Worm (Caenorhabditis elegans): ENCODE results near the gene ceh-22.

ceh-22 gene

DNA sequence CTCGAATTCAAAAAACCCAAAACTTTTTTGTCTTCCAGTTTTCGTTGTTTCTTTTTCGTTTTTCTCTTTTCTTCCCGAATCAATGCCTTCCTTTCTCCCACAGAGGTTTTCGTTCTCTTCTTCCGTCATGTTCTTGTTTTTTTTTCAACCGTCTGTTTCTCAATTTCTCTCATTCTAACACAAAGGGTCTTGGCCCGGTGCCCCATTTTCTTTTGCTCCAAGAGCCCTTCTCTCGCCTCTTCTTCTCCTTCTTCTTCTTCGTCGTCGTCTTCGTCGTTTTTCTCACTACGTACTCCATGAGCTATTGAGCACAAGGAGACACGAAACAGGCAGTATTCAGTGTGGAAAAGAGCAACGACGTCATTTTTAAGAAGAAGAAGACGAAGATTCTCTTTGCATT, 5.7 kb downstream of the ceh-22 start:
- peak; percentile 46 for TF ChIP-seq fkh-10 (GFP tag; optimal IDR thresholded peaks at IDR 0.05)
- TF ChIP-seq sdz-12 (GFP tag; optimal IDR thresholded peaks at IDR 0.05) = no peak
- TF ChIP-seq tra-1 (GFP tag; IDR thresholded peaks at IDR 0.05) = no peak
- peak; percentile 67 for TF ChIP-seq hmg-1.1 (GFP tag; IDR thresholded peaks at IDR 0.05)
- TF ChIP-seq rbr-2 (tag; optimal IDR thresholded peaks at IDR 0.05) = peak; percentile 46
- no peak for TF ChIP-seq zfp-2 (tag; optimal IDR thresholded peaks at IDR 0.05)
- TF ChIP-seq mes-2 (tag; optimal IDR thresholded peaks at IDR 0.05; ENCODE audit: poor library complexity, severe bottlenecking) = no peak
- peak in 1 of 2 experiments; percentile 21 for TF ChIP-seq lsy-2 (tag; optimal IDR thresholded peaks at IDR 0.05)
- TF ChIP-seq unc-130 (GFP tag; optimal IDR thresholded peaks at IDR 0.05) = no peak
- TF ChIP-seq R02D3.7 (tag; optimal IDR thresholded peaks at IDR 0.05) = no peak
- TF ChIP-seq daf-16 (GFP tag; optimal IDR thresholded peaks at IDR 0.05) = no peak
- no peak for TF ChIP-seq daf-16 (tag; optimal IDR thresholded peaks at IDR 0.05)
- peak; percentile 12 for TF ChIP-seq hlh-30 (tag; optimal IDR thresholded peaks at IDR 0.05; ENCODE audit: insufficient read depth)
- TF ChIP-seq Y5F2A.4 (GFP tag; optimal IDR thresholded peaks at IDR 0.05) = no peak
- TF ChIP-seq lin-38 (GFP tag; IDR thresholded peaks at IDR 0.05) = no peak
- no peak for TF ChIP-seq Y75B8A.6 (GFP tag; IDR thresholded peaks at IDR 0.05)
- no peak for TF ChIP-seq nhr-41 (GFP tag; IDR thresholded peaks at IDR 0.05)
- no peak for TF ChIP-seq pha-4 (GFP tag; IDR thresholded peaks at IDR 0.05)
- no peak for TF ChIP-seq pha-4 (tag; optimal IDR thresholded peaks at IDR 0.05)
- TF ChIP-seq fos-1 (tag; optimal IDR thresholded peaks at IDR 0.05) = no peak
- no peak for TF ChIP-seq snpc-4 (tag; optimal IDR thresholded peaks at IDR 0.05)
- TF ChIP-seq aha-1 (tag) = no peak
- TF ChIP-seq nhr-11 (tag; optimal IDR thresholded peaks at IDR 0.05) = peak; percentile 18
- TF ChIP-seq zip-2 (tag; optimal IDR thresholded peaks at IDR 0.05) = no peak
- no peak for TF ChIP-seq hlh-11 (tag; optimal IDR thresholded peaks at IDR 0.05)
- no peak for TF ChIP-seq gei-8 (GFP tag; optimal IDR thresholded peaks at IDR 0.05)
- TF ChIP-seq jun-1 (tag; optimal IDR thresholded peaks at IDR 0.05) = no peak
- no peak for TF ChIP-seq daf-12 (tag; optimal IDR thresholded peaks at IDR 0.05)
- TF ChIP-seq mdl-1 (tag; optimal IDR thresholded peaks at IDR 0.05) = peak in 1 of 2 experiments; percentile 27
- no peak for TF ChIP-seq saeg-2 (GFP tag; IDR thresholded peaks at IDR 0.05)
- TF ChIP-seq Y48G9A.11 (GFP tag; IDR thresholded peaks at IDR 0.05) = no peak
- no peak for TF ChIP-seq dpl-1 (GFP tag; optimal IDR thresholded peaks at IDR 0.05)
- TF ChIP-seq skn-1 (tag; optimal IDR thresholded peaks at IDR 0.05) = no peak
- TF ChIP-seq F10B5.3 (tag; optimal IDR thresholded peaks at IDR 0.05) = no peak
- 0 out of 2 replicates have a peak, but pooled peaks have one; percentile 22 for TF ChIP-seq ctbp-1 (GFP tag; IDR thresholded peaks at IDR 0.05)
- no peak for TF ChIP-seq dmd-6 (GFP tag; IDR thresholded peaks at IDR 0.05)
- no peak for TF ChIP-seq nhr-42 (GFP tag; IDR thresholded peaks at IDR 0.05)
- no peak for TF ChIP-seq ceh-44 (GFP tag; IDR thresholded peaks at IDR 0.05)
- no peak for TF ChIP-seq nhr-48 (tag; optimal IDR thresholded peaks at IDR 0.05)
- TF ChIP-seq egl-43 (GFP tag; IDR thresholded peaks at IDR 0.05) = no peak
- no peak for TF ChIP-seq zag-1 (tag; optimal IDR thresholded peaks at IDR 0.05)
- TF ChIP-seq T20F7.1 (GFP tag; optimal IDR thresholded peaks at IDR 0.05) = no peak
- TF ChIP-seq aly-2 (tag; optimal IDR thresholded peaks at IDR 0.05) = no peak
- no peak for TF ChIP-seq nhr-28 (tag; optimal IDR thresholded peaks at IDR 0.05)
- TF ChIP-seq F44E2.7 (GFP tag; IDR thresholded peaks at IDR 0.05) = no peak
- no peak for TF ChIP-seq dmd-9 (GFP tag; IDR thresholded peaks at IDR 0.05)
- peak in 1 of 2 experiments; percentile 83 for TF ChIP-seq unc-62 (GFP tag; optimal IDR thresholded peaks at IDR 0.05 in 1 of 2)
- TF ChIP-seq unc-62 (tag; optimal IDR thresholded peaks at IDR 0.05) = no peak
- no peak for TF ChIP-seq nhr-237 (tag; optimal IDR thresholded peaks at IDR 0.05)
- no peak for TF ChIP-seq daf-19 (GFP tag; conservative IDR thresholded peaks at IDR 0.05)
